Worm (Caenorhabditis elegans) whole organism, L2 larva: ENCODE data around the gene ikke-1.

Experiments used
- ZK546.5 ChIP-seq: sonication (generic microtip); optimal IDR thresholded peaks from 2 replicates; lab custom pipeline; 2017; ENCODE audit warnings: missing biosample characterization, missing genetic modification characterization
- nhr-11 ChIP-seq: fragments of 150-350 bp; optimal IDR thresholded peaks from 2 replicates; lab custom pipeline; 2014; ENCODE audit warnings: missing biosample characterization, missing genetic modification characterization

DNA sequence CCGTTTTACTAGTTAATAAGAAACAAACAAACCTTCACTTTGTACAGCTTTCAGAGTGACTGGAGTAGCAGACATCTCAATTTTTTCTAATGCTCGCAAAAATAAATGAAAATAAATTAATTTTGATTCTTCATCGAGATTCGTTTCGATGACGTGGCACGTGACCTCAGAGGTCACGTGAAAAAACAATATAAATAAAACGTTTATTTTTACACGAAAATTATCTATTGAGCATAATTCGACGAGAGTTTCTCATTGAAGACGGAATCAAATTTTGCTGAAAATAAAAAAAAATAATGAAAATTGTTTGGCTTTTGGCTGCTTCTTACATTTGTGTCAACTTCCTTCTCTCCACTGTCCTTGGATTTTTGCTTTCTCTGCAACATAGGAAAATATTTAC, 48.6 kb downstream of the ikke-1 start, which contains the start of gene rpn-6.2:
- TF ChIP-seq nhr-11 (tag; lab: Kevin White, UChicago): no peak
- no peak for TF ChIP-seq ZK546.5 (tag; lab: Kevin White, UChicago)
